Worm (Caenorhabditis elegans) whole organism, L1 larva: Measurements from ENCODE around the gene rla-2.

Experiments
- blmp-1 ChIP-seq: fragments of 150-350 bp; optimal IDR thresholded peaks from 2 replicates; lab custom pipeline; 2014; ENCODE audit warnings: missing biosample characterization, missing genetic modification characterization
- ceh-63 ChIP-seq: fragments of 200-800 bp; sonication (Bioruptor generic); optimal IDR thresholded peaks from 2 replicates; lab custom pipeline; 2018; ENCODE audit warnings: mild to moderate bottlenecking, missing genetic modification characterization, missing compliant biosample characterization
- ceh-82 ChIP-seq, 3 experiments: fragments of 150-350 bp in 1 of 3; sonication (generic microtip) in 2 of 3; optimal IDR thresholded peaks; 2 replicates each; lab custom pipeline; 2014 to 2017; ENCODE audit warnings: missing biosample characterization in 3 of 3, missing genetic modification characterization in 3 of 3
- lin-14 ChIP-seq: fragments of 200-800 bp; sonication (Bioruptor generic); optimal IDR thresholded peaks from 2 replicates; lab custom pipeline; 2018; ENCODE audit warnings: mild to moderate bottlenecking, missing genetic modification characterization, moderate library complexity, missing compliant biosample characterization
- lin-15B ChIP-seq: fragments of 150-350 bp; sonication (generic microtip); optimal IDR thresholded peaks from 3 replicates; lab custom pipeline; 2014; ENCODE audit warnings: missing biosample characterization, missing genetic modification characterization
- nhr-28 ChIP-seq: fragments of 150-350 bp; optimal IDR thresholded peaks from 2 replicates; lab custom pipeline; 2014; ENCODE audit warnings: missing biosample characterization, missing genetic modification characterization
- pqm-1 ChIP-seq: sonication (generic microtip); optimal IDR thresholded peaks from 3 replicates; lab custom pipeline; 2017; ENCODE audit warnings: missing biosample characterization, missing genetic modification characterization

DNA sequence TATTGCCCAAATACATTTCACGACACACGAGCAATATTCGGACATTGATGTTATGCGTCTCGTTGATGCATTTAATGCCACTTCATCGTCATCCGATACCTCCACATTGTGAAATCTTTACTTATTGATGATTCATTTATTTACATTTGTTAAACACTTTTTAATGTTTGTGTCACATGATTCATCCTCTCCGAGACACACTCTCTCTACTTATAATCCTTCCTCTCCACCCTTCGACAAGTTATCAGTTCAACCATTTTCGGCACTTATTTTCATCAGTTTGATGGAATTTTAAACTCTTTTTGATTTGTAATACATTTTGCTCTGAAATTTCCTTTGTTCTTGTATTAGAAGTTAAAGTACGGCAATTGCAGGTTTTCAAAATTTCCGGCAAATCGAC is 24.0 kb downstream of the rla-2 start:
- TF ChIP-seq nhr-28 (tag; lab: Kevin White, UChicago) (no peak), pqm-1 (tag; lab: Kevin White, UChicago) (no peak), ceh-82 (tag; optimal IDR thresholded peaks at IDR 0.05; lab: Kevin White, UChicago) (no peak), blmp-1 (tag; lab: Kevin White, UChicago) (no peak), ceh-63 (no peak), lin-15B (tag; lab: Kevin White, UChicago) (no peak), lin-14 (no peak)
